Fruit fly (Drosophila melanogaster) Kc167 (cell line): ENCODE data around the gene flfl.

Source experiments
- h ChIP-seq: fragments of >200 bp; optimal IDR thresholded peaks from 3 replicates; lab custom pipeline; 2018; ENCODE audit warnings: missing external identifiers
- psq ChIP-seq: fragments of >200 bp; optimal IDR thresholded peaks from 2 replicates; lab custom pipeline; 2017; ENCODE audit warnings: missing external identifiers
- ttk ChIP-seq: sonication (Bioruptor generic); optimal IDR thresholded peaks from 2 replicates; lab custom pipeline; 2017; ENCODE audit warnings: missing external identifiers

dm6 chr3R:13713984-13714532, 30.3 kb downstream of the flfl start:
- TF ChIP-seq h (no peak), ttk (lab: Kevin White, UChicago) (no peak), psq (lab: Kevin White, UChicago) (no peak)
